Worm (Caenorhabditis elegans) whole organism, L1 larva: ENCODE measurements around the gene C44B7.5.

Experiments
- ces-1 ChIP-seq: fragments of 150-350 bp; optimal IDR thresholded peaks from 2 replicates; lab custom pipeline; 2014; ENCODE audit warnings: missing biosample characterization, missing genetic modification reagents, missing genetic modification characterization
- elt-3 ChIP-seq, 6 experiments: fragments of 150-350 bp in 1 of 6; sonication (generic microtip); optimal IDR thresholded peaks; 2 replicates each; lab custom pipeline; 2017 to 2018; ENCODE audit warnings: missing biosample characterization in 6 of 6, missing genetic modification characterization in 6 of 6, inconsistent platforms in 1 of 6
- isw-1 ChIP-seq: fragments of 200-800 bp; sonication (Bioruptor generic); IDR thresholded peaks from 2 replicates; pipeline ENCODE4 v1.3.6; 2022; ENCODE audit warnings: missing genetic modification characterization, missing compliant biosample characterization
- lin-13 ChIP-seq: fragments of 150-350 bp; optimal IDR thresholded peaks from 2 replicates; lab custom pipeline; 2014; ENCODE audit warnings: missing biosample characterization, missing genetic modification reagents, missing genetic modification characterization
- lin-39 ChIP-seq: fragments of 150-350 bp; optimal IDR thresholded peaks from 2 replicates; lab custom pipeline; 2014; ENCODE audit warnings: missing biosample characterization, missing genetic modification reagents, missing genetic modification characterization
- nhr-47 ChIP-seq: sonication (generic microtip); optimal IDR thresholded peaks from 2 replicates; lab custom pipeline; 2016; ENCODE audit warnings: mild to moderate bottlenecking, missing genetic modification characterization, moderate library complexity, missing compliant biosample characterization
- pqm-1 ChIP-seq: sonication (generic microtip); optimal IDR thresholded peaks from 3 replicates; lab custom pipeline; 2017; ENCODE audit warnings: missing biosample characterization, missing genetic modification characterization
- tbx-2 ChIP-seq: sonication (generic microtip); optimal IDR thresholded peaks from 2 replicates; lab custom pipeline; 2016; ENCODE audit warnings: missing genetic modification characterization, missing compliant biosample characterization
- unc-62 ChIP-seq: fragments of 150-350 bp; optimal IDR thresholded peaks from 2 replicates; lab custom pipeline; 2014; ENCODE audit warnings: missing biosample characterization, missing genetic modification reagents, missing genetic modification characterization
- unc-98 ChIP-seq: fragments of 200-800 bp; sonication (Bioruptor generic); IDR thresholded peaks from 2 replicates; pipeline ENCODE4 v1.3.6; 2022; ENCODE audit warnings: missing genetic modification characterization, missing compliant biosample characterization
- ztf-4 ChIP-seq: fragments of 150-350 bp; optimal IDR thresholded peaks from 2 replicates; lab custom pipeline; 2014; ENCODE audit warnings: missing biosample characterization, missing genetic modification characterization

- no peak for TF ChIP-seq unc-62 (GFP tag; lab: Kevin White, UChicago)
- no peak for TF ChIP-seq ztf-4 (tag; lab: Kevin White, UChicago)
- TF ChIP-seq nhr-47 (tag; lab: Kevin White, UChicago) = no peak
- TF ChIP-seq isw-1 = no peak
- no peak for TF ChIP-seq ces-1 (GFP tag; lab: Kevin White, UChicago)
- TF ChIP-seq lin-39 (tag; lab: Kevin White, UChicago) = no peak
- no peak for TF ChIP-seq lin-13 (GFP tag; lab: Kevin White, UChicago)
- no peak for TF ChIP-seq elt-3 (tag; optimal IDR thresholded peaks at IDR 0.05; lab: Kevin White, UChicago)
- no peak for TF ChIP-seq unc-98 (GFP tag; lab: Robert Waterston, UW)
- TF ChIP-seq pqm-1 (tag; lab: Kevin White, UChicago) = no peak
- TF ChIP-seq tbx-2 (tag; lab: Kevin White, UChicago) = no peak
Measured at ce11 chrII:6897507-6897906, 25.1 kb upstream of the C44B7.5 start, which contains the start of gene C44B7.11.
